Fruit fly (Drosophila melanogaster) whole organism, pupa: Measurements from ENCODE around the gene CG13144.

ENCODE experiments used
- CG15710 ChIP-seq: fragments of 200-800 bp; sonication (Bioruptor generic); optimal IDR thresholded peaks from 2 replicates; lab custom pipeline; 2018; ENCODE audit warnings: missing biosample characterization, mild to moderate bottlenecking, missing genetic modification characterization, moderate library complexity
- CG17806 ChIP-seq: fragments of 200-800 bp; sonication (Bioruptor generic); optimal IDR thresholded peaks from 2 replicates; lab custom pipeline; 2018; ENCODE audit warnings: missing biosample characterization, mild to moderate bottlenecking, missing genetic modification characterization, moderate library complexity
- D1 ChIP-seq: fragments of 200-800 bp; sonication (Bioruptor generic); optimal IDR thresholded peaks from 2 replicates; lab custom pipeline; 2018; ENCODE audit warnings: missing biosample characterization, mild to moderate bottlenecking, missing genetic modification characterization, moderate library complexity
- Ets98B ChIP-seq: fragments of 200-800 bp; sonication (Bioruptor generic); IDR thresholded peaks from 2 replicates; pipeline ENCODE4 v1.3.6; 2022; ENCODE audit warnings: missing biosample characterization, missing genetic modification characterization
- Snoo ChIP-seq: fragments of 200-800 bp; sonication (Bioruptor generic); optimal IDR thresholded peaks from 3 replicates; lab custom pipeline; 2017; ENCODE audit warnings: missing biosample characterization, mild to moderate bottlenecking, missing genetic modification characterization, inconsistent platforms

DNA sequence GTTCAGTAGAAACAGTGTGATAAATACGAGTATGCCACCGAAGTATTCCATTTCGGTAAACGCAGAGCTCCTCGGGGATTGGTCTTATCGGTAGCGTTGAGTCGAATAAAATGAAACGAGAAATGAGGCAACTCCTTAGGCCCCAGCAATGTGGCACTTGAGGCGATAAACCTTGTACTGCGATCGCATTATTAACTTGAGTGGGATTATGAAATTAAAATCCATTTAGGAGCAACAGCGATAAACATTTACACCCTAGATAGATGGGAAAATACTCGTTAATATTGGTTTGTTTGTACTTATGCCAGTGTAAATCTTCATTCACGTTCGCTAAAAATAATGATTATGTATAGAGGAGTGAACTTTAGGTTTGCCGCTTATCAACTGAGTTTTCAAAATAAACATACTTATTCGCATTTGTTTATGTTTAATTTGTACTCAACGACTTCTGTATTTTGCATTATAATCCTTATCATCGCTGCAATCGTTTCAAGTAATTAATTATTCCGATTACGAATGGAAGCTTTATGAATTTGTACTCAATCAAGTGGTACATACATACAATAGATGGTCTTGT lies 35.2 kb downstream of the CG13144 start:
- TF ChIP-seq Ets98B (GFP tag; lab: Robert Waterston, UW): no peak
- TF ChIP-seq D1 (tag; lab: Kevin White, UChicago): no peak
- no peak for TF ChIP-seq Snoo (tag; lab: Kevin White, UChicago)
- no peak for TF ChIP-seq CG15710 (tag; lab: Kevin White, UChicago)
- TF ChIP-seq CG17806 (tag; lab: Kevin White, UChicago): no peak
